Worm (Caenorhabditis elegans): ENCODE measurements around the gene mrpl-46.

ce11 chrIV:804802-805201 is 4.2 kb downstream of the mrpl-46 start, which contains the start of gene Y55F3BL.4:
- TF ChIP-seq ahr-1 (tag; optimal IDR thresholded peaks at IDR 0.05) (no peak), ceh-18 (tag; optimal IDR thresholded peaks at IDR 0.05) (no peak), fkh-10 (GFP tag; optimal IDR thresholded peaks at IDR 0.05) (no peak)

All from whole organism, late embryonic.